Worm (Caenorhabditis elegans): ENCODE data around the gene hlh-17.

hlh-17 gene

ce11 chrIV:16254464-16254863 lies at the start of gene hlh-17:
hlh-17 (plus strand) TSS chrIV:16254764.
- TF ChIP-seq unc-62 (GFP tag; optimal IDR thresholded peaks at IDR 0.05), result no peak
- TF ChIP-seq nhr-76 (tag; optimal IDR thresholded peaks at IDR 0.05), result no peak
- no peak for TF ChIP-seq lsy-12 (tag; optimal IDR thresholded peaks at IDR 0.05)
- no peak for TF ChIP-seq nhr-43 (tag; optimal IDR thresholded peaks at IDR 0.05; ENCODE audit: poor library complexity, severe bottlenecking)
- no peak for TF ChIP-seq pqm-1 (tag; optimal IDR thresholded peaks at IDR 0.05)
- no peak for TF ChIP-seq mml-1 (tag; optimal IDR thresholded peaks at IDR 0.05)
- no peak for TF ChIP-seq skn-1 (tag; optimal IDR thresholded peaks at IDR 0.05)
- no peak for TF ChIP-seq pha-4 (tag; optimal IDR thresholded peaks at IDR 0.05)
- no peak for TF ChIP-seq ceh-82 (tag; optimal IDR thresholded peaks at IDR 0.05)
- TF ChIP-seq nhr-11 (tag; optimal IDR thresholded peaks at IDR 0.05), result no peak
- TF ChIP-seq daf-12 (tag; optimal IDR thresholded peaks at IDR 0.05), result no peak

- TF ChIP-seq ama-1 (optimal IDR thresholded peaks at IDR 0.05), result no peak
- TF ChIP-seq ceh-9 (tag; optimal IDR thresholded peaks at IDR 0.05), result no peak
- no peak for TF ChIP-seq unc-62 (GFP tag; optimal IDR thresholded peaks at IDR 0.05)
- no peak for TF ChIP-seq snpc-4 (tag; optimal IDR thresholded peaks at IDR 0.05)
- no peak for TF ChIP-seq fkh-2 (tag; optimal IDR thresholded peaks at IDR 0.05)
- TF ChIP-seq ceh-82 (tag; optimal IDR thresholded peaks at IDR 0.05), result no peak
- no peak for TF ChIP-seq ZK546.5 (tag; optimal IDR thresholded peaks at IDR 0.05)
Observed at ce11 chrIV:16210913-16211312, 43.7 kb upstream of the hlh-17 start, which contains the start of gene H25K10.2. H25K10.2 (minus strand) TSS chrIV:16211013.

DNA sequence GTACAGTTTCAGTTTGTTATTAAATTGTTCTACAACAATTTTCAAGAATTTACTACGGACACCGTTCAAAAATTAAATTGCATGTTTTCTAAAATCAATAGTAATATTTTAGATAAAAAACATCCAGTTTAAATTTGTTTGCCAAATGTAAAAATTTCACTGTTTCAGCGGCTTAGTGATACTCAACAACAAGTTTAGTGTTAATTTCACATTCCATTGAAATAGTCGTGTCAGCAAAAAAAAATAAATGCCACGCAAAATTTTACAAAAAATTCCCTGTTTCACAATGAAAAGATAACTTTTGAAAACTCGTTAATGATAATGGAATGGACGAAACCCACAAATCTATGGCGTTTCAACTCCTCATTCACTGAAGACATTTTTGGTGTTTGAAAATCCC lies 38.4 kb upstream of the hlh-17 start:
- TF ChIP-seq ZK546.5 (tag; optimal IDR thresholded peaks at IDR 0.05), result no peak
- no peak for TF ChIP-seq jun-1 (tag; optimal IDR thresholded peaks at IDR 0.05)
- TF ChIP-seq zag-1 (tag; optimal IDR thresholded peaks at IDR 0.05), result no peak
- TF ChIP-seq nfya-1 (tag; optimal IDR thresholded peaks at IDR 0.05; ENCODE audit: insufficient read depth), result no peak

- TF ChIP-seq ceh-82 (tag; optimal IDR thresholded peaks at IDR 0.05) (no peak), mdl-1 (tag; optimal IDR thresholded peaks at IDR 0.05) (no peak), fkh-10 (GFP tag; optimal IDR thresholded peaks at IDR 0.05) (no peak), fos-1 (tag; optimal IDR thresholded peaks at IDR 0.05) (no peak), pqm-1 (tag; optimal IDR thresholded peaks at IDR 0.05) (no peak), tbx-2 (tag; optimal IDR thresholded peaks at IDR 0.05) (no peak), unc-62 (GFP tag; optimal IDR thresholded peaks at IDR 0.05) (no peak), daf-12 (tag; optimal IDR thresholded peaks at IDR 0.05) (no peak), egl-5 (tag; optimal IDR thresholded peaks at IDR 0.05) (no peak)
Observed at ce11 chrIV:16220688-16221087, 33.9 kb upstream of the hlh-17 start.

DNA sequence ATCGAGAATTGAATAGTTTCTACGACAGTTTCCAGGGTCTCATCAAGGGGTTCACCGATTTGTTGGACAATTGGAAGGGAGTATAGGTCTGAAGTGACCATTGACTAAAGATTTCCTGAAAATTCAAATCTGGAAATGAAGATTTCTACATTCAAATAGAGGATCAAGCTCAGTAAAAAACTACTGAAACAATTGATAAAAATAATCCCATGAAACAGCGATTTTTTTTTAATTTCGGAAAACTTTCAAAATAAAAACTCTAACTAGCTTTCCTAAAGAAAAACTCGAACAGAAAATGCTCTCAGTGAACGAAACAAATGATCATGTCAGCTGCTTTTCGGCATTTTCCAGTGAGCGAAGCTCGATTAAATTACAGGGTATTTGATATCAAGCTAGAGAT lies 33.0 kb upstream of the hlh-17 start, which contains the start of gene srv-11:
Gene srv-11 (minus strand): TSS at position 101 of the 400 bp plus-strand sequence.
- TF ChIP-seq ceh-9 (tag; optimal IDR thresholded peaks at IDR 0.05) (no peak), nfya-1 (tag; optimal IDR thresholded peaks at IDR 0.05; ENCODE audit: insufficient read depth) (no peak), daf-12 (tag; optimal IDR thresholded peaks at IDR 0.05) (no peak), ceh-16 (tag; optimal IDR thresholded peaks at IDR 0.05) (no peak), nhr-237 (tag; optimal IDR thresholded peaks at IDR 0.05) (no peak), nhr-77 (tag; optimal IDR thresholded peaks at IDR 0.05) (no peak), egl-27 (tag; optimal IDR thresholded peaks at IDR 0.05) (no peak), eor-1 (tag; optimal IDR thresholded peaks at IDR 0.05) (no peak), pqm-1 (tag; optimal IDR thresholded peaks at IDR 0.05) (no peak)

DNA sequence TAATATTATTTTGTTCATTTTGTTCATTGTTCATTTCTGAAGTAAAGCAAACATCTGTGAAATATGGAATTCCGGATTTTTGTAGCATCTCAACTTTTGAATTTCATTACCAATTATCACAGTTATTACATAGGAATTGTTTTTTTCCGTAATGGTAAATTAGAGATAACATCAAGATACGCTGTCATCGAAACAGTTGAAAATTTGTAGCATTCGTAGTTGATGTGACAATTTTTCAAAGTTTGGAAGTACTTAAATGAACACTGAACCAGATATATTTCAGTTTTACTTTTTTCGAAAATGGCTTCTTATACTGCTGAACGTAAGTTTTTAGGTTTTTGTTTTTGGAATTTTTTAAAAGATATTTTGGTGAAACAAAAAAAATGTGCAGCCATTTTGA lies 28.8 kb upstream of the hlh-17 start, which contains the start of gene H25K10.4:
Gene H25K10.4 (plus strand): TSS at position 301 of the 400 bp plus-strand sequence.
- TF ChIP-seq unc-39 (tag; optimal IDR thresholded peaks at IDR 0.05), result no peak
- no peak for TF ChIP-seq egl-27 (tag; optimal IDR thresholded peaks at IDR 0.05)
- no peak for TF ChIP-seq nhr-11 (tag; optimal IDR thresholded peaks at IDR 0.05)
- TF ChIP-seq ztf-4 (tag; optimal IDR thresholded peaks at IDR 0.05), result no peak
- no peak for TF ChIP-seq nhr-237 (tag; optimal IDR thresholded peaks at IDR 0.05)
- no peak for TF ChIP-seq jun-1 (tag; optimal IDR thresholded peaks at IDR 0.05)
- no peak for TF ChIP-seq ztf-11 (tag; optimal IDR thresholded peaks at IDR 0.05)
- TF ChIP-seq pqm-1 (tag; optimal IDR thresholded peaks at IDR 0.05), result no peak
- TF ChIP-seq nhr-43 (tag; optimal IDR thresholded peaks at IDR 0.05; ENCODE audit: poor library complexity, severe bottlenecking), result no peak
- no peak for TF ChIP-seq lin-15B (tag; optimal IDR thresholded peaks at IDR 0.05)
- TF ChIP-seq daf-12 (tag; optimal IDR thresholded peaks at IDR 0.05), result no peak
- TF ChIP-seq elt-3 (tag; optimal IDR thresholded peaks at IDR 0.05), result no peak
- no peak for TF ChIP-seq eor-1 (tag; optimal IDR thresholded peaks at IDR 0.05)
- no peak for TF ChIP-seq fkh-10 (GFP tag; optimal IDR thresholded peaks at IDR 0.05)
- no peak for TF ChIP-seq nhr-12 (tag; optimal IDR thresholded peaks at IDR 0.05)
- TF ChIP-seq R02D3.7 (tag; optimal IDR thresholded peaks at IDR 0.05), result no peak
- no peak for TF ChIP-seq nhr-28 (tag; optimal IDR thresholded peaks at IDR 0.05)
- TF ChIP-seq lsy-12 (tag; optimal IDR thresholded peaks at IDR 0.05), result no peak
- no peak for TF ChIP-seq snpc-4 (tag; optimal IDR thresholded peaks at IDR 0.05)
